Fruit fly (Drosophila melanogaster) whole organism, embryonic: ENCODE data around the gene Prp31.
A peak's percentile ranks its signal among the peaks of the same experiment; 100 is the strongest.

ENCODE experiments used
- CG10959 ChIP-seq: fragments of 200-800 bp; sonication (Bioruptor generic); IDR thresholded peaks from 2 replicates; pipeline ENCODE4 v1.3.6; 2022; ENCODE audit warnings: missing biosample characterization, missing genetic modification characterization
- CG11560 ChIP-seq: fragments of 200-800 bp; sonication (Bioruptor generic); IDR thresholded peaks from 3 replicates; pipeline ENCODE4 v1.3.6; 2022; ENCODE audit warnings: missing biosample characterization, missing genetic modification characterization
- CG11723 ChIP-seq: fragments of 200-800 bp; sonication (Bioruptor generic); optimal IDR thresholded peaks from 2 replicates; lab custom pipeline; 2017; ENCODE audit warnings: missing biosample characterization, mild to moderate bottlenecking, missing genetic modification characterization
- CG1233 ChIP-seq: fragments of 200-800 bp; sonication (Bioruptor generic); optimal IDR thresholded peaks from 4 replicates; lab custom pipeline; 2018; ENCODE audit warnings: missing biosample characterization, mild to moderate bottlenecking, missing genetic modification characterization
- CG13123 ChIP-seq: fragments of 200-800 bp; sonication (Bioruptor generic); optimal IDR thresholded peaks from 2 replicates; lab custom pipeline; 2016; ENCODE audit warnings: missing biosample characterization, missing genetic modification characterization
- CG1602 ChIP-seq: fragments of 200-800 bp; sonication (Bioruptor generic); optimal IDR thresholded peaks from 3 replicates; lab custom pipeline; 2016; ENCODE audit warnings: missing biosample characterization, missing genetic modification characterization
- CG17568 ChIP-seq: fragments of 200-800 bp; sonication (Bioruptor generic); optimal IDR thresholded peaks from 2 replicates; lab custom pipeline; 2018; ENCODE audit warnings: missing biosample characterization, mild to moderate bottlenecking, missing genetic modification characterization, moderate library complexity
- CG2116 ChIP-seq: fragments of 200-800 bp; sonication (Bioruptor generic); optimal IDR thresholded peaks from 3 replicates; lab custom pipeline; 2018; ENCODE audit warnings: missing biosample characterization, mild to moderate bottlenecking, missing genetic modification characterization
- CG30020 ChIP-seq: fragments of 200-800 bp; optimal IDR thresholded peaks from 2 replicates; lab custom pipeline; 2019; ENCODE audit warnings: missing biosample characterization, mild to moderate bottlenecking, missing genetic modification characterization, moderate library complexity
- CG31441 ChIP-seq: fragments of 200-800 bp; sonication (Bioruptor generic); IDR thresholded peaks from 2 replicates; pipeline ENCODE4 v1.3.6; 2022; ENCODE audit warnings: missing biosample characterization, missing genetic modification characterization
- CG32772 ChIP-seq: fragments of 200-800 bp; sonication (Bioruptor generic); IDR thresholded peaks from 2 replicates; pipeline ENCODE4 v1.3.6; 2022; ENCODE audit warnings: missing biosample characterization, missing genetic modification characterization
- CG7963 ChIP-seq: fragments of 200-800 bp; sonication (Bioruptor generic); IDR thresholded peaks from 3 replicates; pipeline ENCODE4 v1.3.6; 2022; ENCODE audit warnings: missing biosample characterization, missing genetic modification characterization; ENCODE audit not compliant: partially characterized antibody
- CG9932 ChIP-seq: fragments of 200-800 bp; sonication (Bioruptor generic); IDR thresholded peaks from 2 replicates; pipeline ENCODE4 v1.3.6; 2022; ENCODE audit warnings: missing biosample characterization, missing genetic modification characterization
- Dll ChIP-seq: fragments of 200-800 bp; sonication (Bioruptor generic); IDR thresholded peaks from 4 replicates; pipeline ENCODE4 v1.3.6; 2022; ENCODE audit warnings: missing biosample characterization, missing genetic modification characterization; ENCODE audit not compliant: partially characterized antibody
- ERR ChIP-seq: fragments of 200-800 bp; sonication (Bioruptor generic); optimal IDR thresholded peaks from 2 replicates; lab custom pipeline; 2016; ENCODE audit warnings: missing biosample characterization, missing genetic modification characterization
- Fer1 ChIP-seq: fragments of 200-800 bp; sonication (Bioruptor generic); optimal IDR thresholded peaks from 2 replicates; lab custom pipeline; 2017; ENCODE audit warnings: missing biosample characterization, mild to moderate bottlenecking, missing genetic modification characterization
- H2.0 ChIP-seq: fragments of 200-800 bp; sonication (Bioruptor generic); IDR thresholded peaks from 2 replicates; pipeline ENCODE4 v1.3.6; 2022; ENCODE audit warnings: missing biosample characterization, missing genetic modification characterization
- Hr3 ChIP-seq: fragments of 200-800 bp; sonication (Bioruptor generic); optimal IDR thresholded peaks from 3 replicates; lab custom pipeline; 2016; ENCODE audit warnings: missing biosample characterization, missing genetic modification characterization
- Hsf ChIP-seq: fragments of 200-800 bp; sonication (Bioruptor generic); optimal IDR thresholded peaks from 3 replicates; lab custom pipeline; 2016; ENCODE audit warnings: missing biosample characterization, missing genetic modification characterization
- Nf-YB ChIP-seq: fragments of 200-800 bp; sonication (Bioruptor generic); optimal IDR thresholded peaks from 3 replicates; lab custom pipeline; 2019; ENCODE audit warnings: missing biosample characterization, mild to moderate bottlenecking, missing genetic modification characterization, moderate library complexity
- Poxn ChIP-seq: fragments of 200-800 bp; sonication (Bioruptor generic); IDR thresholded peaks from 2 replicates; pipeline ENCODE4 v1.3.6; 2022; ENCODE audit warnings: missing biosample characterization, missing genetic modification characterization
- Rfx ChIP-seq: fragments of 200-800 bp; sonication (Bioruptor generic); IDR thresholded peaks from 2 replicates; pipeline ENCODE4 v1.3.6; 2022; ENCODE audit warnings: missing biosample characterization, missing genetic modification characterization
- Ssrp ChIP-seq: fragments of 200-800 bp; sonication (Bioruptor generic); optimal IDR thresholded peaks from 2 replicates; lab custom pipeline; 2018; ENCODE audit warnings: missing biosample characterization, mild to moderate bottlenecking, missing genetic modification characterization, moderate library complexity
- Xrp1 ChIP-seq: fragments of 200-800 bp; sonication (Bioruptor generic); IDR thresholded peaks from 2 replicates; pipeline ENCODE4 v1.3.6; 2022; ENCODE audit warnings: missing biosample characterization, missing genetic modification characterization
- ato ChIP-seq: fragments of 200-800 bp; sonication (Bioruptor generic); IDR thresholded peaks from 2 replicates; pipeline ENCODE4 v1.3.6; 2022; ENCODE audit warnings: missing biosample characterization, missing genetic modification characterization; ENCODE audit not compliant: partially characterized antibody
- bab2 ChIP-seq: fragments of 200-800 bp; sonication (Bioruptor generic); optimal IDR thresholded peaks from 2 replicates; lab custom pipeline; 2016; ENCODE audit warnings: missing biosample characterization, missing genetic modification characterization
- bbx ChIP-seq: fragments of 200-800 bp; sonication (Bioruptor generic); IDR thresholded peaks from 2 replicates; pipeline ENCODE4 v1.3.6; 2022; ENCODE audit warnings: missing biosample characterization, missing genetic modification characterization; ENCODE audit not compliant: partially characterized antibody
- bigmax ChIP-seq: fragments of 200-800 bp; sonication (Bioruptor generic); optimal IDR thresholded peaks from 2 replicates; lab custom pipeline; 2018; ENCODE audit warnings: missing biosample characterization, mild to moderate bottlenecking, missing genetic modification characterization
- chinmo ChIP-seq: fragments of 200-800 bp; sonication (Bioruptor generic); IDR thresholded peaks from 4 replicates; pipeline ENCODE4 v1.3.6; 2022; ENCODE audit warnings: missing biosample characterization, missing genetic modification characterization; ENCODE audit not compliant: partially characterized antibody
- en ChIP-seq: fragments of 200-800 bp; sonication (Bioruptor generic); optimal IDR thresholded peaks from 2 replicates; lab custom pipeline; 2016; ENCODE audit warnings: missing biosample characterization, missing genetic modification characterization
- gsb-n ChIP-seq: fragments of 200-800 bp; sonication (Bioruptor generic); optimal IDR thresholded peaks from 3 replicates; lab custom pipeline; 2018; ENCODE audit warnings: missing biosample characterization, mild to moderate bottlenecking, missing genetic modification characterization
- hb ChIP-seq: fragments of 200-800 bp; sonication (Bioruptor generic); IDR thresholded peaks from 3 replicates; pipeline ENCODE4 v1.3.6; 2022; ENCODE audit warnings: missing biosample characterization, missing genetic modification characterization; ENCODE audit not compliant: partially characterized antibody
- hbn ChIP-seq: fragments of 200-800 bp; sonication (Bioruptor generic); IDR thresholded peaks from 2 replicates; pipeline ENCODE4 v1.3.6; 2022; ENCODE audit warnings: missing biosample characterization, missing genetic modification characterization; ENCODE audit not compliant: partially characterized antibody
- klu ChIP-seq: fragments of 200-800 bp; sonication (Bioruptor generic); IDR thresholded peaks from 2 replicates; pipeline ENCODE4 v1.3.6; 2022; ENCODE audit warnings: missing biosample characterization, missing genetic modification characterization
- org-1 ChIP-seq: fragments of 200-800 bp; sonication (Bioruptor generic); optimal IDR thresholded peaks from 2 replicates; lab custom pipeline; 2017; ENCODE audit warnings: missing biosample characterization, missing genetic modification characterization
- pan ChIP-seq, 4 experiments: fragments of >200 bp in 3 of 4; fragments of 200-800 bp in 1 of 4; sonication (Bioruptor generic) in 1 of 4; optimal IDR thresholded peaks in 3 of 4; IDR thresholded peaks in 1 of 4; 2 replicates each; pipeline versions ENCODE4 v1.3.6 to Lab custom; 2017 to 2022; ENCODE audit warnings: missing biosample characterization in 2 of 4, missing genetic modification characterization in 2 of 4, mixed read lengths in 1 of 4
- pfk ChIP-seq: fragments of 200-800 bp; sonication (Bioruptor generic); optimal IDR thresholded peaks from 2 replicates; lab custom pipeline; 2018; ENCODE audit warnings: missing biosample characterization, mild to moderate bottlenecking, missing genetic modification characterization, moderate library complexity
- ro ChIP-seq: fragments of 200-800 bp; sonication (Bioruptor generic); IDR thresholded peaks from 2 replicates; pipeline ENCODE4 v1.3.6; 2022; ENCODE audit warnings: missing biosample characterization, missing genetic modification characterization
- slou ChIP-seq: fragments of 200-800 bp; sonication (Bioruptor generic); optimal IDR thresholded peaks from 3 replicates; lab custom pipeline; 2016; ENCODE audit warnings: missing biosample characterization, missing genetic modification characterization
- slp2 ChIP-seq: fragments of 200-800 bp; sonication (Bioruptor generic); optimal IDR thresholded peaks from 2 replicates; lab custom pipeline; 2016; ENCODE audit warnings: missing biosample characterization, missing genetic modification characterization
- tio ChIP-seq: fragments of 200-800 bp; sonication (Bioruptor generic); optimal IDR thresholded peaks from 2 replicates; lab custom pipeline; 2017; ENCODE audit warnings: missing biosample characterization, missing genetic modification characterization, inconsistent platforms
- tll ChIP-seq, 2 experiments: fragments of 200-800 bp in 1 of 2; fragments of >200 bp in 1 of 2; sonication (Bioruptor generic) in 1 of 2; optimal IDR thresholded peaks; 2 replicates each; lab custom pipeline; 2017 to 2019; ENCODE audit warnings: missing biosample characterization in 2 of 2, missing genetic modification characterization in 2 of 2, mild to moderate bottlenecking in 1 of 2, moderate library complexity in 1 of 2
- unc-4 ChIP-seq: fragments of 200-800 bp; sonication (Bioruptor generic); IDR thresholded peaks from 2 replicates; pipeline ENCODE4 v1.3.6; 2022; ENCODE audit warnings: missing biosample characterization, missing genetic modification characterization; ENCODE audit not compliant: partially characterized antibody
- unpg ChIP-seq: fragments of 200-800 bp; sonication (Bioruptor generic); optimal IDR thresholded peaks from 3 replicates; lab custom pipeline; 2018; ENCODE audit warnings: missing biosample characterization, mild to moderate bottlenecking, missing genetic modification characterization, moderate library complexity
- vfl ChIP-seq: fragments of 200-800 bp; sonication (Bioruptor generic); optimal IDR thresholded peaks from 2 replicates; lab custom pipeline; 2016; ENCODE audit warnings: missing biosample characterization, missing genetic modification characterization
- zfh2 ChIP-seq: fragments of 200-800 bp; sonication (Bioruptor generic); optimal IDR thresholded peaks from 2 replicates; lab custom pipeline; 2016; ENCODE audit warnings: missing biosample characterization, missing genetic modification characterization

The Prp31 gene

DNA sequence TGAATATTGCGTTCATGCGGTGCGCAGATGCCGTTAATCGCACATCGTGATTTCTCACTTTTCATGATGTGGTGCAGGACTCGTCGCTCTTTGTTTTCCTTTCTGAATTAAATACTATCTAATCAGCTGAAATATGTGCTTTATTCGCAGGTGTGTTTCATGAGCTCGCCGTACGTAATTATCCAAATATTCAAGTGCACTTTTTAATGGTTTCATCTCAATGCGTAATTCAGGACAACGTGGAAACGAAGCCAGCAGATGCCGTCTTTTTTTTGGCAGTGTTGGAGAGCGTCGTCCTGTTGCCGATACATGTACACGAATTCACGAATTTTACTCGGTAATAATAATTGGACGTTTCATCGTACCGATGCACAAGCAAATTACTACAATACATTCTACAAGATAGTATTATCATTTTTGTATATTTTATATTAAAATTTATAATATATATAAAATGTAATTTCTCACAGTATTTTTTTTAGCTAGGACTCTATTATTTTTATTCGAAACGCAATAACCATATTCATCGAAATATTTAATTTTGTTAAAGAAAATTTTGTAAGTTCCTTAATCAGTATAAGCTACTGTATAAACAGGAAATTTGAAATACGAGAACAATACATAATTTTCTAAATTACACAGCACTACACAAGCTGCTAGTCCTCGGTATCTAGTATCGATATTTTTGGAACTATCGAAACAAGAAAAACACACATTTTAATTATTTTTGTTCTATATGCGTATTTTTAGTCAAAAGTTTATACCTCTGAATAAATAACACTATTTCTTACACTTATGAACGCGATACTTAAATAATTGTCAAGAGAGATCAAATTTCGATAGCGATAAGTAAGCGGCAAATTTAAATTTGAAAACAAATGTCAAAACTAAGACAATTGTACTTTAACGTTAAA lies 22.0 kb upstream of the Prp31 start, which contains the start of gene CG12316 (continued):
- TF ChIP-seq bab2 (GFP tag; lab: Kevin White, UChicago) (peak; percentile 90), unc-4 (peak; percentile 84), CG32772 (GFP tag; lab: Robert Waterston, UW) (no peak; the same call in none of the 2 replicates), gsb-n (tag; lab: Kevin White, UChicago) (peak; percentile 92), CG9932 (peak; percentile 81), klu (GFP tag; lab: Robert Waterston, UW) (peak; percentile 53), Nf-YB (GFP tag; lab: Kevin White, UChicago) (peak; percentile 80), slp2 (GFP tag; lab: Kevin White, UChicago) (peak; percentile 89), Ssrp (peak; percentile 88), pan (optimal IDR thresholded peaks at IDR 0.05; lab: Kevin White, UChicago) (no peak), pan (GFP tag; optimal IDR thresholded peaks at IDR 0.05 in 1 of 2, IDR thresholded peaks at IDR 0.05 in 1 of 2) (peak in 1 of 2 experiments; percentile 82), bbx (GFP tag; lab: Robert Waterston, UW) (peak; percentile 73; the same call in 1 of the 2 replicates), Hsf (GFP tag; lab: Kevin White, UChicago) (peak; percentile 93), pfk (GFP tag; lab: Kevin White, UChicago) (peak; percentile 47), hbn (GFP tag; lab: Robert Waterston, UW) (peak; percentile 83), CG11560 (tag; lab: Robert Waterston, UW) (peak; percentile 65; the same call in 2 of the 3 replicates), CG1233 (GFP tag; lab: Kevin White, UChicago) (peak; percentile 91), Hr3 (GFP tag; lab: Kevin White, UChicago) (peak; percentile 85), Xrp1 (peak; percentile 93), tll (GFP tag; optimal IDR thresholded peaks at IDR 0.05; lab: Kevin White, UChicago) (peak in 1 of 2 experiments; percentile 4), chinmo (0 out of 4 replicates have a peak, but pooled peaks have one; percentile 42), ato (GFP tag; lab: Robert Waterston, UW) (peak; percentile 36; the same call in 1 of the 2 replicates), zfh2 (GFP tag; lab: Kevin White, UChicago) (peak; percentile 92), slou (peak; percentile 9), Poxn (GFP tag; lab: Robert Waterston, UW) (0 out of 2 replicates have a peak, but pooled peaks have one; percentile 24), CG17568 (GFP tag; lab: Kevin White, UChicago) (no peak), CG7963 (GFP tag; lab: Robert Waterston, UW) (peak; percentile 59; the same call in 1 of the 3 replicates), hb (no peak; the same call in 2 of the 3 replicates), org-1 (peak; percentile 94), CG31441 (peak; percentile 90), bigmax (GFP tag; lab: Kevin White, UChicago) (peak; percentile 52), unpg (GFP tag; lab: Kevin White, UChicago) (peak; percentile 94), en (GFP tag; lab: Kevin White, UChicago) (peak; percentile 85), CG30020 (peak; percentile 77), CG10959 (GFP tag; lab: Robert Waterston, UW) (peak; percentile 86), Fer1 (peak; percentile 96), Dll (GFP tag; lab: Robert Waterston, UW) (peak; percentile 92), CG11723 (GFP tag; lab: Kevin White, UChicago) (peak; percentile 89), CG13123 (GFP tag; lab: Kevin White, UChicago) (peak; percentile 49), CG1602 (GFP tag; lab: Kevin White, UChicago) (peak; percentile 77), tio (peak; percentile 79), ro (GFP tag; lab: Robert Waterston, UW) (0 out of 2 replicates have a peak, but pooled peaks have one; percentile 17), vfl (GFP tag; lab: Kevin White, UChicago) (peak; percentile 84), Rfx (GFP tag; lab: Robert Waterston, UW) (peak; percentile 87), ERR (GFP tag; lab: Kevin White, UChicago) (peak; percentile 87), CG2116 (GFP tag; lab: Kevin White, UChicago) (peak; percentile 50), H2.0 (GFP tag; lab: Robert Waterston, UW) (peak; percentile 77)
